Worm (Caenorhabditis elegans): ENCODE results near the gene H37A05.4.

Gene H37A05.4

DNA sequence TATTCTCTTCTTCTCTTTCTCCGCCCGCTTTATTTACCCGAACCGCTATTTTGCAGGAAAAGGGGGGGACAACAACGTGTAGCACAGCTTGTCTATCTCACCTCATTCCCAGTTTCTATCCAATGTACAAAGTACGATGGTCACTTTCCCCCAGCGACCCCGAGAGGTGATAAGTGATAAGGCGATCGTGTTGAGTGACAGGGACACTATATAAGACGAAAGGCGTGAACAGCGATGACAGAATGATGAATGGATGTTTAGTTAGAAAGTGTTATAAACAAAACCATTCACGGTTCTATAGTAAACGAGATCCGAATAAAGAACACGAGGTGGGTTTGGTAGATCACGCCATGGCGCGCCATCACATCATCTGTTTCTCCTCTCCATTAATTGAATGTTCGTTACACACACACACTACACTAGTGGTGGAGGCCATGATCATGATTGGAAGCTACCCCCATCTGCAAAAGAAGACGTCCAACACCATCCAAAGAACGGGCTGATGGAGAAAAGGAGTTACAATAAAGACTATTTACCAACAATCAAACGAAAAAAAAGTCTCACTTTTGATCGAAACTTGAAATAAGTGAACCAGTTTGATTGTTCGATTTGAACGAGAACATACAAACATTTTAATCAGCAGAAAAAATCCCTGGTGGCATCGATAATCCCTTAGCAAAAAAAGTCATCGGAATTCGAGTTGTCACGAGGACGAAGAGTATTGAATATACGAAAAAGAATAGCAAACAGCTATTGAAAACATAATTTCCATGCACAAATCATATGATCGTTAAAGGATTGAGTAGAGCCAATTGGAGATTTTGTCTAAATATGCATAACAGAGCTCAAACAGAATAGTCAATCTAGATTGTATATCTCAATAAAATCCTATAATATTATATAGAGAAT, 7.0 kb upstream of the H37A05.4 start (continued):
- TF ChIP-seq C06A6.2 (GFP tag; conservative IDR thresholded peaks at IDR 0.05) (peak; percentile 31; the same call in 1 of the 2 replicates), aptf-3 (GFP tag; IDR thresholded peaks at IDR 0.05) (no peak), ZK185.1 (tag; optimal IDR thresholded peaks at IDR 0.05; ENCODE audit: poor library complexity, severe bottlenecking) (peak; percentile 9), nfyb-1 (GFP tag; IDR thresholded peaks at IDR 0.05) (peak; percentile 71; the same call in 1 of the 2 replicates), snpc-4 (GFP tag; optimal IDR thresholded peaks at IDR 0.05) (no peak), snpc-4 (tag; optimal IDR thresholded peaks at IDR 0.05) (peak in 2 of 4 experiments; percentile 25 to 26), ztf-22 (GFP tag; optimal IDR thresholded peaks at IDR 0.05) (peak; percentile 43), Y53F4B.3 (GFP tag; IDR thresholded peaks at IDR 0.05) (no peak), hmg-1.2 (GFP tag; IDR thresholded peaks at IDR 0.05) (0 out of 2 replicates have a peak, but pooled peaks have one; percentile 22), Y53G8AR.9 (GFP tag; conservative IDR thresholded peaks at IDR 0.05) (peak; percentile 60; the same call in 1 of the 2 replicates), ets-4 (GFP tag; optimal IDR thresholded peaks at IDR 0.05) (peak; percentile 51), atf-7 (tag; optimal IDR thresholded peaks at IDR 0.05) (peak; percentile 68), B0336.3 (GFP tag; IDR thresholded peaks at IDR 0.05) (peak; percentile 62; the same call in 1 of the 2 replicates)

- TF ChIP-seq F39B2.1 (GFP tag; IDR thresholded peaks at IDR 0.05) (no peak), dox-1 (GFP tag; IDR thresholded peaks at IDR 0.05) (peak; percentile 41; the same call in 1 of the 2 replicates), Y79H2A.3 (GFP tag; conservative IDR thresholded peaks at IDR 0.05) (0 out of 2 replicates have a peak, but pooled peaks have one; percentile 27), ceh-40 (GFP tag; IDR thresholded peaks at IDR 0.05) (0 out of 2 replicates have a peak, but pooled peaks have one; percentile 53), let-526 (GFP tag; IDR thresholded peaks at IDR 0.05) (0 out of 2 replicates have a peak, but pooled peaks have one; percentile 9), lin-40 (tag; optimal IDR thresholded peaks at IDR 0.05) (peak; percentile 29), egrh-3 (GFP tag; IDR thresholded peaks at IDR 0.05) (peak; percentile 79), mel-28 (tag; optimal IDR thresholded peaks at IDR 0.05; ENCODE audit: borderline replicate concordance) (no peak), snpc-4 (GFP tag; optimal IDR thresholded peaks at IDR 0.05) (no peak), snpc-4 (tag; optimal IDR thresholded peaks at IDR 0.05) (peak in 1 of 4 experiments; percentile 9), mcd-1 (GFP tag; IDR thresholded peaks at IDR 0.05) (peak; percentile 60), rcor-1 (GFP tag; IDR thresholded peaks at IDR 0.05) (0 out of 2 replicates have a peak, but pooled peaks have one; percentile 13), K11D2.4 (GFP tag; IDR thresholded peaks at IDR 0.05) (0 out of 2 replicates have a peak, but pooled peaks have one; percentile 37), ceh-58 (GFP tag; IDR thresholded peaks at IDR 0.05) (0 out of 2 replicates have a peak, but pooled peaks have one; percentile 77), tlf-1 (GFP tag; optimal IDR thresholded peaks at IDR 0.05) (peak; percentile 3), hmg-1.2 (GFP tag; IDR thresholded peaks at IDR 0.05) (peak; percentile 39), ceh-27 (GFP tag; optimal IDR thresholded peaks at IDR 0.05) (peak; percentile 33), him-1 (tag; optimal IDR thresholded peaks at IDR 0.05) (no peak), repo-1 (tag; optimal IDR thresholded peaks at IDR 0.05) (peak; percentile 21), lin-54 (GFP tag; optimal IDR thresholded peaks at IDR 0.05) (peak; percentile 32), lin-35 (GFP tag; optimal IDR thresholded peaks at IDR 0.05) (peak in 1 of 3 experiments; percentile 61), ztf-26 (tag; optimal IDR thresholded peaks at IDR 0.05) (peak; percentile 37), cebp-1 (GFP tag; IDR thresholded peaks at IDR 0.05) (no peak), cebp-1 (tag; optimal IDR thresholded peaks at IDR 0.05) (no peak), ceh-79 (tag; optimal IDR thresholded peaks at IDR 0.05) (no peak), attf-5 (GFP tag; optimal IDR thresholded peaks at IDR 0.05) (peak; percentile 6), nfyb-1 (GFP tag; IDR thresholded peaks at IDR 0.05) (0 out of 2 replicates have a peak, but pooled peaks have one; percentile 46), lag-1 (GFP tag; IDR thresholded peaks at IDR 0.05) (no peak), K12H6.12 (tag; optimal IDR thresholded peaks at IDR 0.05) (peak; percentile 46), efl-1 (GFP tag; optimal IDR thresholded peaks at IDR 0.05) (no peak), cebp-2 (GFP tag; IDR thresholded peaks at IDR 0.05) (0 out of 2 replicates have a peak, but pooled peaks have one; percentile 7), zfh-2 (GFP tag; conservative IDR thresholded peaks at IDR 0.05) (peak; percentile 83), nfya-2 (GFP tag; IDR thresholded peaks at IDR 0.05) (no peak), chd-7 (tag; optimal IDR thresholded peaks at IDR 0.05) (peak; percentile 63)
These were observed 5.7 kb upstream of the H37A05.4 start for ce11 chrV:13655202-13655764.
